Fruit fly (Drosophila melanogaster) whole organism, adult: Measurements from ENCODE around the gene Gr64e.

Experiments used
- CG11617 ChIP-seq: fragments of 200-800 bp; sonication (Bioruptor generic); optimal IDR thresholded peaks from 2 replicates; lab custom pipeline; 2017; ENCODE audit warnings: mild to moderate bottlenecking, missing biosample characterization, missing genetic modification reagents, missing genetic modification characterization
- CG12768 ChIP-seq: fragments of 200-800 bp; sonication (Bioruptor generic); optimal IDR thresholded peaks from 2 replicates; lab custom pipeline; 2017; ENCODE audit warnings: missing biosample characterization, missing genetic modification characterization, mild to moderate bottlenecking, moderate library complexity, missing genetic modification reagents
- CG14711 ChIP-seq: fragments of 200-800 bp; sonication (Bioruptor generic); optimal IDR thresholded peaks from 2 replicates; lab custom pipeline; 2018; ENCODE audit warnings: missing biosample characterization, mild to moderate bottlenecking, missing genetic modification characterization, moderate library complexity
- CG1620 ChIP-seq: fragments of 200-800 bp; sonication (Bioruptor generic); optimal IDR thresholded peaks from 2 replicates; lab custom pipeline; 2016; ENCODE audit warnings: missing biosample characterization, missing genetic modification characterization
- CG33017 ChIP-seq: fragments of 200-800 bp; sonication (Bioruptor generic); optimal IDR thresholded peaks from 2 replicates; lab custom pipeline; 2018; ENCODE audit warnings: missing biosample characterization, mild to moderate bottlenecking, missing genetic modification characterization, moderate library complexity
- CG5204 ChIP-seq: fragments of 200-800 bp; sonication (Bioruptor generic); optimal IDR thresholded peaks from 2 replicates; lab custom pipeline; 2016; ENCODE audit warnings: missing biosample characterization, missing genetic modification characterization
- CG7045 ChIP-seq: fragments of 200-800 bp; sonication (Bioruptor generic); optimal IDR thresholded peaks from 2 replicates; lab custom pipeline; 2017; ENCODE audit warnings: missing biosample characterization, mild to moderate bottlenecking, missing genetic modification characterization
- CG7101 ChIP-seq: fragments of 200-800 bp; sonication (Bioruptor generic); optimal IDR thresholded peaks from 2 replicates; lab custom pipeline; 2018; ENCODE audit warnings: missing biosample characterization, mild to moderate bottlenecking, missing genetic modification characterization, moderate library complexity
- Clk ChIP-seq: fragments of 200-800 bp; sonication (Bioruptor generic); optimal IDR thresholded peaks from 2 replicates; lab custom pipeline; 2017; ENCODE audit warnings: missing biosample characterization, missing genetic modification characterization
- Crg-1 ChIP-seq: fragments of 200-800 bp; sonication (Bioruptor generic); optimal IDR thresholded peaks from 2 replicates; lab custom pipeline; 2016; ENCODE audit warnings: missing biosample characterization, missing genetic modification characterization
- Hr96 ChIP-seq: fragments of 200-800 bp; sonication (Bioruptor generic); optimal IDR thresholded peaks from 2 replicates; lab custom pipeline; 2016; ENCODE audit warnings: missing biosample characterization, missing genetic modification characterization
- Mnt ChIP-seq: fragments of 200-800 bp; sonication (Bioruptor generic); optimal IDR thresholded peaks from 2 replicates; lab custom pipeline; 2016; ENCODE audit warnings: missing biosample characterization, mild to moderate bottlenecking, missing genetic modification characterization
- bab1 ChIP-seq: fragments of 200-800 bp; sonication (Bioruptor generic); optimal IDR thresholded peaks from 3 replicates; lab custom pipeline; 2019; ENCODE audit warnings: missing biosample characterization, mild to moderate bottlenecking, missing genetic modification characterization, moderate library complexity
- cic ChIP-seq: fragments of 200-800 bp; sonication (Bioruptor generic); optimal IDR thresholded peaks from 2 replicates; lab custom pipeline; 2017; ENCODE audit warnings: missing biosample characterization, mild to moderate bottlenecking, missing genetic modification characterization, moderate library complexity
- cnc ChIP-seq, 2 experiments: fragments of >200 bp; optimal IDR thresholded peaks; 2 replicates each; lab custom pipeline; 2017
- kay ChIP-seq: fragments of 200-800 bp; sonication (Bioruptor generic); peaks from one replicate; lab custom pipeline; 2016; ENCODE audit warnings: missing biosample characterization, missing genetic modification characterization, borderline replicate concordance
- ovo ChIP-seq: fragments of 200-800 bp; sonication (Bioruptor generic); optimal IDR thresholded peaks from 2 replicates; lab custom pipeline; 2016; ENCODE audit warnings: missing biosample characterization, missing genetic modification characterization
- pad ChIP-seq: fragments of 200-800 bp; sonication (Bioruptor generic); optimal IDR thresholded peaks from 3 replicates; lab custom pipeline; 2017; ENCODE audit warnings: missing biosample characterization, missing genetic modification characterization, mild to moderate bottlenecking, moderate library complexity, missing genetic modification reagents
- tj ChIP-seq: fragments of 200-800 bp; sonication (Bioruptor generic); optimal IDR thresholded peaks from 3 replicates; lab custom pipeline; 2017; ENCODE audit warnings: missing biosample characterization, mild to moderate bottlenecking, missing genetic modification characterization, moderate library complexity
- toe ChIP-seq: fragments of 200-800 bp; sonication (Bioruptor generic); optimal IDR thresholded peaks from 2 replicates; lab custom pipeline; 2016; ENCODE audit warnings: missing biosample characterization, missing genetic modification characterization

Gene Gr64e

dm6 chr3L:4021260-4021831 lies 10.6 kb upstream of the Gr64e start, which contains the start of gene Mul1:
TSS of gene Mul1 (plus strand) at chr3L:4021457.
- TF ChIP-seq Crg-1 (GFP tag; lab: Kevin White, UChicago) = no peak
- no peak for TF ChIP-seq tj
- TF ChIP-seq kay (GFP tag; lab: Kevin White, UChicago) = no peak
- no peak for TF ChIP-seq CG33017
- TF ChIP-seq cic = peak; percentile 13
- no peak for TF ChIP-seq toe (GFP tag; lab: Kevin White, UChicago)
- TF ChIP-seq bab1 = peak; percentile 31
- TF ChIP-seq Hr96 (GFP tag; lab: Kevin White, UChicago) = no peak
- TF ChIP-seq CG7045 (GFP tag; lab: Kevin White, UChicago) = no peak
- no peak for TF ChIP-seq CG7101
- TF ChIP-seq CG11617 (GFP tag; lab: Kevin White, UChicago) = no peak
- no peak for TF ChIP-seq CG1620 (GFP tag; lab: Kevin White, UChicago)
- peak; percentile 15 for TF ChIP-seq CG14711 (tag; lab: Kevin White, UChicago)
- no peak for TF ChIP-seq pad
- no peak for TF ChIP-seq Clk (GFP tag; lab: Kevin White, UChicago)
- no peak for TF ChIP-seq Mnt (GFP tag; lab: Kevin White, UChicago)
- TF ChIP-seq CG12768 (GFP tag; lab: Kevin White, UChicago) = no peak
- no peak for TF ChIP-seq ovo (GFP tag; lab: Kevin White, UChicago)
- no peak for TF ChIP-seq CG5204 (GFP tag; lab: Kevin White, UChicago)
- no peak for TF ChIP-seq cnc (optimal IDR thresholded peaks at IDR 0.05; lab: Kevin White, UChicago)

dm6 chr3L:4024464-4024863 lies 7.5 kb upstream of the Gr64e start:
- TF ChIP-seq Mnt (GFP tag; lab: Kevin White, UChicago) = no peak

- no peak for TF ChIP-seq pad
- TF ChIP-seq Mnt (GFP tag; lab: Kevin White, UChicago) = peak; percentile 34
- no peak for TF ChIP-seq CG33017
- TF ChIP-seq Crg-1 (GFP tag; lab: Kevin White, UChicago) = peak; percentile 6
- no peak for TF ChIP-seq cnc (optimal IDR thresholded peaks at IDR 0.05; lab: Kevin White, UChicago)
- TF ChIP-seq cic = peak; percentile 81
- peak; percentile 42 for TF ChIP-seq ovo (GFP tag; lab: Kevin White, UChicago)
- peak; percentile 10 for TF ChIP-seq CG7101
- peak; percentile 11 for TF ChIP-seq toe (GFP tag; lab: Kevin White, UChicago)
- no peak for TF ChIP-seq CG14711 (tag; lab: Kevin White, UChicago)
- no peak for TF ChIP-seq CG11617 (GFP tag; lab: Kevin White, UChicago)
- peak; percentile 46 for TF ChIP-seq CG7045 (GFP tag; lab: Kevin White, UChicago)
- peak; percentile 82 for TF ChIP-seq kay (GFP tag; lab: Kevin White, UChicago)
- peak; percentile 6 for TF ChIP-seq CG12768 (GFP tag; lab: Kevin White, UChicago)
- TF ChIP-seq CG1620 (GFP tag; lab: Kevin White, UChicago) = no peak
- TF ChIP-seq bab1 = no peak
- no peak for TF ChIP-seq CG5204 (GFP tag; lab: Kevin White, UChicago)
These were observed 6.0 kb upstream of the Gr64e start, which contains the start of gene CG11594 for dm6 chr3L:4025738-4026505. TSS of gene CG11594 (minus strand) at chr3L:4026011.

dm6 chr3L:4026506-4026868 lies 5.5 kb upstream of the Gr64e start, which contains the start of gene Gr64a:
TSS of gene Gr64a (plus strand) at chr3L:4026769.
- TF ChIP-seq CG12768 (GFP tag; lab: Kevin White, UChicago) = no peak

DNA sequence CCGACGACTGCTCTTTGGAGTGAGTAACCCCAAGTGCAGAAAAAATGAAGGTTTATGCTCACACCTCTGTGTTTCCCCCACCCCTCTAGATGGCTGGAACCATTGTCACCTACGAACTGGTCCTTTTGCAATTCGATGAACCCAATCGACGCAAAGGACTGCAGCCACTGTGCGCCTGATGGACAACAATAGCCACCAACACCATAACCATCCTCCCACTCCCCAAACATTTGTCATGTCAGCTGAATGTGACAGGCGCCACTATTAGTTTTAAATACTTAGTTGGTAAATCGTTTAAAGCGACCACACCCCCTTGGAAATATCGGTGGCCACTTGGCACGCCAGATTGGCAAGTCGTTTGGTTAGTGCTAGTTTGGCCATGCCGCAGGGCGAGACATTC lies 3.6 kb upstream of the Gr64e start, which contains the start of the genes Gr64b and Gr64c:
Gr64b (plus strand) TSS at position 301 of the 400 bp plus-strand sequence.
Gr64c (plus strand) TSS at position 301 of the 400 bp plus-strand sequence.
- TF ChIP-seq CG1620 (GFP tag; lab: Kevin White, UChicago) (no peak), tj (no peak), bab1 (no peak), CG14711 (tag; lab: Kevin White, UChicago) (no peak), CG12768 (GFP tag; lab: Kevin White, UChicago) (no peak), Mnt (GFP tag; lab: Kevin White, UChicago) (no peak), CG11617 (GFP tag; lab: Kevin White, UChicago) (no peak), ovo (GFP tag; lab: Kevin White, UChicago) (no peak), CG7045 (GFP tag; lab: Kevin White, UChicago) (no peak), CG7101 (no peak), cnc (optimal IDR thresholded peaks at IDR 0.05; lab: Kevin White, UChicago) (no peak), Hr96 (GFP tag; lab: Kevin White, UChicago) (no peak), pad (no peak), Clk (GFP tag; lab: Kevin White, UChicago) (no peak), toe (GFP tag; lab: Kevin White, UChicago) (no peak), kay (GFP tag; lab: Kevin White, UChicago) (no peak), CG5204 (GFP tag; lab: Kevin White, UChicago) (no peak), cic (no peak), CG33017 (no peak), Crg-1 (GFP tag; lab: Kevin White, UChicago) (no peak)

dm6 chr3L:4035499-4035898 lies 3.6 kb downstream of the Gr64e start, which contains the start of gene Gr64f:
TSS of gene Gr64f (plus strand) at chr3L:4035799.
- TF ChIP-seq pad (no peak), bab1 (no peak), CG5204 (GFP tag; lab: Kevin White, UChicago) (no peak), CG7045 (GFP tag; lab: Kevin White, UChicago) (no peak), Clk (GFP tag; lab: Kevin White, UChicago) (no peak), ovo (GFP tag; lab: Kevin White, UChicago) (no peak), cnc (optimal IDR thresholded peaks at IDR 0.05; lab: Kevin White, UChicago) (no peak), CG11617 (GFP tag; lab: Kevin White, UChicago) (no peak), cic (no peak), CG7101 (no peak), toe (GFP tag; lab: Kevin White, UChicago) (no peak), Hr96 (GFP tag; lab: Kevin White, UChicago) (no peak)
